Fruit fly (Drosophila melanogaster) whole organism, embryonic: ENCODE measurements around the gene CG14720.
A peak's percentile ranks its signal among the peaks of the same experiment; 100 is the strongest.

Source experiments
- ATbp ChIP-seq: fragments of 200-800 bp; sonication (Bioruptor generic); optimal IDR thresholded peaks from 2 replicates; lab custom pipeline; 2017; ENCODE audit warnings: missing biosample characterization, mild to moderate bottlenecking, missing genetic modification characterization, missing genetic modification reagents
- CG10209 ChIP-seq: fragments of 200-800 bp; sonication (Bioruptor generic); optimal IDR thresholded peaks from 3 replicates; lab custom pipeline; 2017; ENCODE audit warnings: missing biosample characterization, mild to moderate bottlenecking, missing genetic modification characterization, missing genetic modification reagents
- CG11247 ChIP-seq: fragments of 200-800 bp; sonication (Bioruptor generic); IDR thresholded peaks from 2 replicates; pipeline ENCODE4 v1.3.6; 2022; ENCODE audit warnings: missing biosample characterization, missing genetic modification characterization
- CG11398 ChIP-seq: fragments of 200-800 bp; sonication (Bioruptor generic); optimal IDR thresholded peaks from 2 replicates; lab custom pipeline; 2016; ENCODE audit warnings: missing biosample characterization, missing genetic modification characterization
- CG11456 ChIP-seq: fragments of 200-800 bp; sonication (Bioruptor generic); IDR thresholded peaks from 3 replicates; pipeline ENCODE4 v1.3.6; 2022; ENCODE audit warnings: missing biosample characterization, missing genetic modification characterization
- CG12659 ChIP-seq: fragments of 200-800 bp; sonication (Bioruptor generic); optimal IDR thresholded peaks from 3 replicates; lab custom pipeline; 2017; ENCODE audit warnings: mild to moderate bottlenecking, missing biosample characterization, missing genetic modification reagents, missing genetic modification characterization
- CG13424 ChIP-seq: fragments of 200-800 bp; sonication (Bioruptor generic); optimal IDR thresholded peaks from 2 replicates; lab custom pipeline; 2019; ENCODE audit warnings: missing biosample characterization, mild to moderate bottlenecking, missing genetic modification characterization, moderate library complexity
- CG13624 ChIP-seq: fragments of 200-800 bp; sonication (Bioruptor generic); optimal IDR thresholded peaks from 2 replicates; lab custom pipeline; 2016; ENCODE audit warnings: missing biosample characterization, missing genetic modification characterization
- CG14860 ChIP-seq: fragments of 200-800 bp; sonication (Bioruptor generic); IDR thresholded peaks from 3 replicates; pipeline ENCODE4 v1.3.6; 2022; ENCODE audit warnings: missing biosample characterization, missing genetic modification characterization; ENCODE audit not compliant: partially characterized antibody
- CG15073 ChIP-seq: fragments of 200-800 bp; sonication (Bioruptor generic); optimal IDR thresholded peaks from 2 replicates; lab custom pipeline; 2016; ENCODE audit warnings: missing biosample characterization, missing genetic modification characterization
- CG1529 ChIP-seq: fragments of 200-800 bp; sonication (Bioruptor generic); optimal IDR thresholded peaks from 3 replicates; lab custom pipeline; 2018; ENCODE audit warnings: missing biosample characterization, missing genetic modification characterization
- CG15479 ChIP-seq: fragments of 200-800 bp; sonication (Bioruptor generic); optimal IDR thresholded peaks from 3 replicates; lab custom pipeline; 2019; ENCODE audit warnings: missing biosample characterization, mild to moderate bottlenecking, missing genetic modification characterization, moderate library complexity
- CG17361 ChIP-seq: fragments of 200-800 bp; sonication (Bioruptor generic); IDR thresholded peaks from 3 replicates; pipeline ENCODE4 v1.3.6; 2022; ENCODE audit warnings: missing biosample characterization, missing genetic modification characterization
- CG18764 ChIP-seq: fragments of 200-800 bp; sonication (Bioruptor generic); optimal IDR thresholded peaks from 3 replicates; lab custom pipeline; 2016; ENCODE audit warnings: missing biosample characterization, missing genetic modification characterization
- CG2712 ChIP-seq: fragments of 200-800 bp; optimal IDR thresholded peaks from 3 replicates; lab custom pipeline; 2019; ENCODE audit warnings: missing biosample characterization, mild to moderate bottlenecking, missing genetic modification characterization, moderate library complexity
- CG33213 ChIP-seq: fragments of 200-800 bp; sonication (Bioruptor generic); optimal IDR thresholded peaks from 3 replicates; lab custom pipeline; 2016; ENCODE audit warnings: missing biosample characterization, missing genetic modification characterization
- CG34422 ChIP-seq: fragments of 200-800 bp; sonication (Bioruptor generic); IDR thresholded peaks from 3 replicates; pipeline ENCODE4 v1.3.6; 2022; ENCODE audit warnings: missing biosample characterization, missing genetic modification characterization
- CG3726 ChIP-seq: fragments of 200-800 bp; sonication (Bioruptor generic); IDR thresholded peaks from 3 replicates; pipeline ENCODE4, ENCODE4 v1.3.6; 2022; ENCODE audit warnings: missing biosample characterization, missing genetic modification characterization
- CG4404 ChIP-seq: fragments of 200-800 bp; sonication (Bioruptor generic); IDR thresholded peaks from 2 replicates; pipeline ENCODE4 v1.3.6; 2022; ENCODE audit warnings: missing biosample characterization, missing genetic modification characterization
- CG7372 ChIP-seq: fragments of 200-800 bp; sonication (Bioruptor generic); IDR thresholded peaks from 2 replicates; pipeline ENCODE4 v1.3.6; 2022; ENCODE audit warnings: missing biosample characterization, missing genetic modification characterization
- CG8290 ChIP-seq, 3 experiments: fragments of 200-800 bp; sonication (Bioruptor generic); optimal IDR thresholded peaks; 2 replicates each; lab custom pipeline; 2016 to 2019; ENCODE audit warnings: missing biosample characterization in 3 of 3, missing genetic modification characterization in 3 of 3, mild to moderate bottlenecking in 2 of 3, moderate library complexity in 1 of 3
- CG8944 ChIP-seq: fragments of 200-800 bp; sonication (Bioruptor generic); optimal IDR thresholded peaks from 3 replicates; lab custom pipeline; 2016; ENCODE audit warnings: missing biosample characterization, missing genetic modification characterization
- CHES-1-like ChIP-seq: fragments of 200-800 bp; sonication (Bioruptor generic); optimal IDR thresholded peaks from 2 replicates; lab custom pipeline; 2016; ENCODE audit warnings: missing biosample characterization, missing genetic modification characterization
- ERR ChIP-seq: fragments of 200-800 bp; sonication (Bioruptor generic); optimal IDR thresholded peaks from 2 replicates; lab custom pipeline; 2016; ENCODE audit warnings: missing biosample characterization, missing genetic modification characterization
- Elba2 ChIP-seq: fragments of 200-800 bp; sonication (Bioruptor generic); optimal IDR thresholded peaks from 3 replicates; lab custom pipeline; 2016; ENCODE audit warnings: missing biosample characterization, missing genetic modification characterization
- Fer2 ChIP-seq: fragments of 200-800 bp; sonication (Bioruptor generic); optimal IDR thresholded peaks from 2 replicates; lab custom pipeline; 2018; ENCODE audit warnings: missing biosample characterization, mild to moderate bottlenecking, missing genetic modification characterization, moderate library complexity
- GATAe ChIP-seq: fragments of 200-800 bp; sonication (Bioruptor generic); conservative IDR thresholded peaks from 2 replicates; pipeline ENCODE4 v1.3.6; 2022; ENCODE audit warnings: missing biosample characterization, missing genetic modification characterization
- Hmx ChIP-seq: fragments of 200-800 bp; sonication (Bioruptor generic); optimal IDR thresholded peaks from 2 replicates; lab custom pipeline; 2016; ENCODE audit warnings: missing biosample characterization, missing genetic modification characterization
- Hsf ChIP-seq: fragments of 200-800 bp; sonication (Bioruptor generic); optimal IDR thresholded peaks from 3 replicates; lab custom pipeline; 2016; ENCODE audit warnings: missing biosample characterization, missing genetic modification characterization
- Kr ChIP-seq: fragments of 200-800 bp; sonication (Bioruptor generic); optimal IDR thresholded peaks from 2 replicates; lab custom pipeline; 2017; ENCODE audit warnings: missing biosample characterization, mild to moderate bottlenecking, missing genetic modification characterization
- MESR4 ChIP-seq: fragments of 200-800 bp; sonication (Bioruptor generic); optimal IDR thresholded peaks from 2 replicates; lab custom pipeline; 2018; ENCODE audit warnings: missing biosample characterization, mild to moderate bottlenecking, missing genetic modification characterization, moderate library complexity
- NC2β ChIP-seq: fragments of 200-800 bp; sonication (Bioruptor generic); optimal IDR thresholded peaks from 2 replicates; lab custom pipeline; 2016; ENCODE audit warnings: missing biosample characterization, missing genetic modification characterization
- Nf-YA ChIP-seq: fragments of 200-800 bp; sonication (Bioruptor generic); IDR thresholded peaks from 2 replicates; pipeline ENCODE4 v1.3.6; 2022; ENCODE audit warnings: missing biosample characterization, missing genetic modification characterization
- Oaz ChIP-seq: fragments of 200-800 bp; sonication (Bioruptor generic); IDR thresholded peaks from 2 replicates; pipeline ENCODE4 v1.3.6; 2022; ENCODE audit warnings: missing biosample characterization, missing genetic modification characterization
- Sin3A ChIP-seq: fragments of >200 bp; optimal IDR thresholded peaks from 2 replicates; lab custom pipeline; 2018
- abd-A ChIP-seq: fragments of 200-800 bp; sonication (Bioruptor generic); optimal IDR thresholded peaks from 3 replicates; lab custom pipeline; 2019; ENCODE audit warnings: missing biosample characterization, mild to moderate bottlenecking, missing genetic modification characterization, moderate library complexity
- cato ChIP-seq: fragments of 200-800 bp; sonication (Bioruptor generic); optimal IDR thresholded peaks from 2 replicates; lab custom pipeline; 2016; ENCODE audit warnings: missing biosample characterization, missing genetic modification characterization, borderline replicate concordance
- caup ChIP-seq: fragments of 200-800 bp; sonication (Bioruptor generic); optimal IDR thresholded peaks from 3 replicates; lab custom pipeline; 2017; ENCODE audit warnings: missing biosample characterization, mild to moderate bottlenecking, missing genetic modification characterization, moderate library complexity; ENCODE audit not compliant: severe bottlenecking
- chif ChIP-seq, 2 experiments: fragments of 200-800 bp; sonication (Bioruptor generic); optimal IDR thresholded peaks; 3 replicates each; lab custom pipeline; 2016; ENCODE audit warnings: missing biosample characterization in 2 of 2, missing genetic modification characterization in 2 of 2
- fd96Cb ChIP-seq: fragments of 200-800 bp; sonication (Bioruptor generic); optimal IDR thresholded peaks from 2 replicates; lab custom pipeline; 2018; ENCODE audit warnings: missing biosample characterization, mild to moderate bottlenecking, missing genetic modification characterization, moderate library complexity
- gfzf ChIP-seq: fragments of 200-800 bp; sonication (Bioruptor generic); optimal IDR thresholded peaks from 2 replicates; lab custom pipeline; 2016; ENCODE audit warnings: missing biosample characterization, mild to moderate bottlenecking, missing genetic modification characterization, moderate library complexity
- jigr1 ChIP-seq: fragments of 200-800 bp; sonication (Bioruptor generic); IDR thresholded peaks from 3 replicates; pipeline ENCODE4 v1.3.6; 2022; ENCODE audit warnings: missing biosample characterization, missing genetic modification characterization
- jing ChIP-seq: fragments of 200-800 bp; sonication (Bioruptor generic); optimal IDR thresholded peaks from 2 replicates; lab custom pipeline; 2018; ENCODE audit warnings: missing biosample characterization, mild to moderate bottlenecking, missing genetic modification characterization
- mam ChIP-seq: fragments of 200-800 bp; sonication (Bioruptor generic); optimal IDR thresholded peaks from 3 replicates; lab custom pipeline; 2016; ENCODE audit warnings: missing biosample characterization, missing genetic modification characterization
- peb ChIP-seq: fragments of 200-800 bp; sonication (Bioruptor generic); IDR thresholded peaks from 2 replicates; pipeline ENCODE4 v1.3.6; 2022; ENCODE audit warnings: missing biosample characterization, missing genetic modification characterization
- ranshi ChIP-seq: fragments of 200-800 bp; sonication (Bioruptor generic); IDR thresholded peaks from 2 replicates; pipeline ENCODE4 v1.3.6; 2022; ENCODE audit warnings: missing biosample characterization, missing genetic modification characterization
- sens ChIP-seq: fragments of 200-800 bp; sonication (Bioruptor generic); peaks from one replicate; lab custom pipeline; 2016; ENCODE audit warnings: missing biosample characterization, missing genetic modification characterization
- tin ChIP-seq: fragments of 200-800 bp; sonication (Bioruptor generic); optimal IDR thresholded peaks from 3 replicates; lab custom pipeline; 2016; ENCODE audit warnings: missing biosample characterization, missing genetic modification characterization
- tll ChIP-seq, 2 experiments: fragments of 200-800 bp in 1 of 2; fragments of >200 bp in 1 of 2; sonication (Bioruptor generic) in 1 of 2; optimal IDR thresholded peaks; 2 replicates each; lab custom pipeline; 2017 to 2019; ENCODE audit warnings: missing biosample characterization in 2 of 2, missing genetic modification characterization in 2 of 2, mild to moderate bottlenecking in 1 of 2, moderate library complexity in 1 of 2
- ttk ChIP-seq: fragments of 200-800 bp; sonication (Bioruptor generic); IDR thresholded peaks from 2 replicates; pipeline ENCODE4 v2.1.2; 2022; ENCODE audit warnings: missing biosample characterization, missing genetic modification characterization
- z ChIP-seq: fragments of 200-800 bp; sonication (Bioruptor generic); IDR thresholded peaks from 3 replicates; pipeline ENCODE4 v1.3.6; 2022; ENCODE audit warnings: missing biosample characterization, missing genetic modification characterization
- zen2 ChIP-seq: fragments of 200-800 bp; sonication (Bioruptor generic); IDR thresholded peaks from 3 replicates; pipeline ENCODE4 v1.3.6; 2022; ENCODE audit warnings: missing biosample characterization, missing genetic modification characterization; ENCODE audit not compliant: partially characterized antibody

CG14720 gene

DNA sequence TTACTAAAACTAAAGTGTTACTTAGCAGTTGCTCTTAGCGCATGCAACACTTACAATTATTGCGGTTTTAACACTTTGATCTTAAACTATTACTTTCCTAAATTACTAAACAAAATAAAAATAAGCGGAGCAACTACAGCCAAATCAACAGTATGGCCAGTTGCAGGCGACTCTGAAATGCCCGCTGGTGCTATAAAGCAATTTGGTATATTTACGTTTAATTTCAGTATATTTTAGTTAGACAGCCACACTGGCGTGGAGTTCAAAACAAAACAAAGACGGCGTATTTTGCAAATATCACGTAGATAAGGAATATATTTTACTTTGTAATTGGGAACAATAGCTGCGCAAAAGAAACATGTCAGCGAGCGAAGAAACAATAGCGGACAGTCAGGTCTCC, 32.0 kb upstream of the CG14720 start, which contains the start of the genes Taf12 and Ho (continued):
- 0 out of 3 replicates have a peak, but pooled peaks have one; percentile 15 for TF ChIP-seq CG34422 (GFP tag; lab: Robert Waterston, UW)
- no peak for TF ChIP-seq CG10209 (GFP tag; lab: Kevin White, UChicago)
- peak; percentile 36 for TF ChIP-seq CHES-1-like (GFP tag; lab: Kevin White, UChicago)
- no peak for TF ChIP-seq Kr (GFP tag; lab: Kevin White, UChicago)
- peak; percentile 54 for TF ChIP-seq Sin3A (lab: Kevin White, UChicago)
- TF ChIP-seq CG13624 (GFP tag; lab: Kevin White, UChicago) = no peak
- no peak for TF ChIP-seq CG15479
- TF ChIP-seq CG15073 (GFP tag; lab: Kevin White, UChicago) = no peak
- TF ChIP-seq Fer2 (tag; lab: Kevin White, UChicago) = no peak
- TF ChIP-seq tll (GFP tag; optimal IDR thresholded peaks at IDR 0.05; lab: Kevin White, UChicago) = no peak
- TF ChIP-seq cato (GFP tag; lab: Kevin White, UChicago) = no peak
- TF ChIP-seq Elba2 (GFP tag; lab: Kevin White, UChicago) = no peak
- no peak for TF ChIP-seq CG14860
- no peak for TF ChIP-seq zen2 (GFP tag; lab: Robert Waterston, UW)
- TF ChIP-seq mam = no peak
- no peak for TF ChIP-seq peb
- no peak for TF ChIP-seq caup (GFP tag; lab: Kevin White, UChicago)
- no peak for TF ChIP-seq ranshi (GFP tag; lab: Robert Waterston, UW)
- TF ChIP-seq CG3726 = no peak
- no peak for TF ChIP-seq chif (GFP tag; optimal IDR thresholded peaks at IDR 0.05; lab: Kevin White, UChicago)
- TF ChIP-seq GATAe = no peak
- TF ChIP-seq CG8944 = no peak
- no peak for TF ChIP-seq CG8290 (GFP tag; optimal IDR thresholded peaks at IDR 0.05; lab: Kevin White, UChicago)
- TF ChIP-seq CG8290 (tag; optimal IDR thresholded peaks at IDR 0.05; lab: Kevin White, UChicago) = peak in 1 of 2 experiments; percentile 31
- peak; percentile 71 for TF ChIP-seq CG12659 (GFP tag; lab: Kevin White, UChicago)
- TF ChIP-seq Hmx (GFP tag; lab: Kevin White, UChicago) = no peak
- no peak for TF ChIP-seq fd96Cb
- TF ChIP-seq CG11398 (GFP tag; lab: Kevin White, UChicago) = no peak
- peak; percentile 21 for TF ChIP-seq sens
- no peak for TF ChIP-seq ATbp
- TF ChIP-seq tin (GFP tag; lab: Kevin White, UChicago) = no peak
- TF ChIP-seq Nf-YA = no peak
- no peak for TF ChIP-seq CG13424
- TF ChIP-seq CG11456 (GFP tag; lab: Robert Waterston, UW) = no peak
- no peak for TF ChIP-seq ERR
- no peak for TF ChIP-seq Oaz (GFP tag; lab: Robert Waterston, UW)
- no peak for TF ChIP-seq NC2β
- no peak for TF ChIP-seq ttk (GFP tag; lab: Robert Waterston, UW)
- TF ChIP-seq MESR4 = peak; percentile 81
- TF ChIP-seq CG33213 (GFP tag; lab: Kevin White, UChicago) = peak; percentile 43
- TF ChIP-seq CG7372 (GFP tag; lab: Robert Waterston, UW) = no peak
- peak; percentile 93 for TF ChIP-seq gfzf (GFP tag; lab: Kevin White, UChicago)
- no peak for TF ChIP-seq CG2712 (tag; lab: Kevin White, UChicago)
- no peak for TF ChIP-seq CG1529 (GFP tag; lab: Kevin White, UChicago)
- TF ChIP-seq CG4404 (GFP tag; lab: Robert Waterston, UW) = no peak
- no peak for TF ChIP-seq abd-A (tag; lab: Kevin White, UChicago)
- no peak for TF ChIP-seq CG18764 (GFP tag; lab: Kevin White, UChicago)
- no peak for TF ChIP-seq CG17361
- no peak for TF ChIP-seq CG11247 (GFP tag; lab: Robert Waterston, UW)
- TF ChIP-seq jigr1 (GFP tag; lab: Robert Waterston, UW) = no peak
- TF ChIP-seq Hsf = no peak
- TF ChIP-seq jing = no peak
- no peak for TF ChIP-seq z (GFP tag; lab: Robert Waterston, UW)
